Fruit fly (Drosophila melanogaster) whole organism, embryonic: ENCODE measurements around the gene CG43799.

Source experiments
- CG12299 ChIP-seq: fragments of 200-800 bp; sonication (Bioruptor generic); optimal IDR thresholded peaks from 2 replicates; lab custom pipeline; 2018; ENCODE audit warnings: missing biosample characterization, mild to moderate bottlenecking, missing genetic modification characterization
- CG2129 ChIP-seq: fragments of 200-800 bp; sonication (Bioruptor generic); IDR thresholded peaks from 2 replicates; pipeline ENCODE4 v1.3.6; 2022; ENCODE audit warnings: missing biosample characterization, missing genetic modification characterization; ENCODE audit not compliant: partially characterized antibody
- CG5180 ChIP-seq: fragments of 200-800 bp; sonication (Bioruptor generic); optimal IDR thresholded peaks from 3 replicates; lab custom pipeline; 2017; ENCODE audit warnings: missing biosample characterization, missing genetic modification characterization, mild to moderate bottlenecking, moderate library complexity, missing genetic modification reagents
- dmrt11E ChIP-seq: fragments of 200-800 bp; sonication (Bioruptor generic); optimal IDR thresholded peaks from 3 replicates; lab custom pipeline; 2018; ENCODE audit warnings: missing biosample characterization, mild to moderate bottlenecking, missing genetic modification characterization, moderate library complexity
- her ChIP-seq: fragments of 200-800 bp; sonication (Bioruptor generic); optimal IDR thresholded peaks from 2 replicates; lab custom pipeline; 2016; ENCODE audit warnings: missing biosample characterization, missing genetic modification characterization
- luna ChIP-seq: fragments of 200-800 bp; sonication (Bioruptor generic); optimal IDR thresholded peaks from 2 replicates; lab custom pipeline; 2016; ENCODE audit warnings: missing biosample characterization, missing genetic modification characterization
- p53 ChIP-seq: fragments of 200-800 bp; sonication (Bioruptor generic); optimal IDR thresholded peaks from 2 replicates; lab custom pipeline; 2016; ENCODE audit warnings: missing biosample characterization, missing genetic modification characterization
- sens ChIP-seq: fragments of 200-800 bp; sonication (Bioruptor generic); peaks from one replicate; lab custom pipeline; 2016; ENCODE audit warnings: missing biosample characterization, missing genetic modification characterization
- sisA ChIP-seq: fragments of 200-800 bp; sonication (Bioruptor generic); IDR thresholded peaks from 2 replicates; pipeline ENCODE4 v1.3.6; 2022; ENCODE audit warnings: missing biosample characterization, missing genetic modification characterization
- so ChIP-seq: fragments of 200-800 bp; sonication (Bioruptor generic); IDR thresholded peaks from 3 replicates; pipeline ENCODE4 v1.3.6; 2022; ENCODE audit warnings: missing biosample characterization, missing genetic modification characterization

The CG43799 gene

dm6 chr2L:7277562-7278255 lies 50.2 kb downstream of the CG43799 start (continued):
- no peak for TF ChIP-seq CG12299 (tag; lab: Kevin White, UChicago)
- TF ChIP-seq her (GFP tag; lab: Kevin White, UChicago) = no peak
- peak; percentile 48 for TF ChIP-seq dmrt11E (tag; lab: Kevin White, UChicago)
- no peak for TF ChIP-seq sisA (GFP tag; lab: Robert Waterston, UW)
- TF ChIP-seq CG5180 (GFP tag; lab: Kevin White, UChicago) = no peak
- TF ChIP-seq so (GFP tag; lab: Robert Waterston, UW) = no peak
- no peak for TF ChIP-seq p53
- peak; percentile 71 for TF ChIP-seq sens
- TF ChIP-seq luna (GFP tag; lab: Kevin White, UChicago) = no peak
- TF ChIP-seq CG2129 (GFP tag; lab: Robert Waterston, UW) = no peak
